Worm (Caenorhabditis elegans): ENCODE results near the gene srh-74.

ce11 chrV:11011807-11012206 lies 36.8 kb downstream of the srh-74 start:
- no peak for TF ChIP-seq ama-1 (optimal IDR thresholded peaks at IDR 0.05)
- no peak for TF ChIP-seq B0310.2 (tag; optimal IDR thresholded peaks at IDR 0.05)
- TF ChIP-seq ceh-36 (tag; optimal IDR thresholded peaks at IDR 0.05): no peak
- no peak for TF ChIP-seq sea-1 (GFP tag; conservative IDR thresholded peaks at IDR 0.05)
- no peak for TF ChIP-seq tra-4 (tag; optimal IDR thresholded peaks at IDR 0.05)
- no peak for TF ChIP-seq F13C5.2 (tag; optimal IDR thresholded peaks at IDR 0.05)
- no peak for TF ChIP-seq hnd-1 (tag; optimal IDR thresholded peaks at IDR 0.05)
- TF ChIP-seq pes-1 (GFP tag; IDR thresholded peaks at IDR 0.05): no peak
- TF ChIP-seq tbx-37 (GFP tag; conservative IDR thresholded peaks at IDR 0.05): no peak
- no peak for TF ChIP-seq ets-7 (tag; optimal IDR thresholded peaks at IDR 0.05)
- no peak for TF ChIP-seq flt-1 (GFP tag; IDR thresholded peaks at IDR 0.05)
- no peak for TF ChIP-seq tbx-11 (GFP tag; IDR thresholded peaks at IDR 0.05)

All from whole organism, early embryonic.